Worm (Caenorhabditis elegans) whole organism, late embryonic: ENCODE measurements around the gene nhr-3.

ENCODE experiments used
- C08G9.2 ChIP-seq: sonication (generic microtip); optimal IDR thresholded peaks from 2 replicates; lab custom pipeline; 2016; ENCODE audit warnings: mild to moderate bottlenecking, missing genetic modification characterization, moderate library complexity, missing compliant biosample characterization
- C38D4.7 ChIP-seq: fragments of 200-800 bp; sonication (Bioruptor generic); optimal IDR thresholded peaks from 2 replicates; lab custom pipeline; 2018; ENCODE audit warnings: mild to moderate bottlenecking, missing genetic modification characterization, moderate library complexity, missing compliant biosample characterization
- F13H6.1 ChIP-seq: sonication (generic microtip); optimal IDR thresholded peaks from 2 replicates; lab custom pipeline; 2016; ENCODE audit warnings: missing genetic modification characterization, missing compliant biosample characterization
- T23F11.4 ChIP-seq: fragments of 200-800 bp; sonication (Bioruptor generic); optimal IDR thresholded peaks from 2 replicates; lab custom pipeline; 2018; ENCODE audit warnings: mild to moderate bottlenecking, missing genetic modification characterization, missing compliant biosample characterization
- ahr-1 ChIP-seq: sonication (generic microtip); optimal IDR thresholded peaks from 2 replicates; lab custom pipeline; 2016; ENCODE audit warnings: missing genetic modification characterization, missing compliant biosample characterization
- ceh-18 ChIP-seq: sonication (generic microtip); optimal IDR thresholded peaks from 2 replicates; lab custom pipeline; 2016; ENCODE audit warnings: missing genetic modification characterization, missing compliant biosample characterization
- ceh-22 ChIP-seq: sonication (generic microtip); optimal IDR thresholded peaks from 2 replicates; lab custom pipeline; 2017; ENCODE audit warnings: missing biosample characterization, missing genetic modification characterization
- ceh-24 ChIP-seq: sonication (generic microtip); optimal IDR thresholded peaks from 2 replicates; lab custom pipeline; 2016; ENCODE audit warnings: mild to moderate bottlenecking, missing genetic modification characterization, missing compliant biosample characterization
- ceh-30 ChIP-seq: fragments of 150-350 bp; optimal IDR thresholded peaks from 2 replicates; lab custom pipeline; 2014; ENCODE audit warnings: missing biosample characterization, missing genetic modification characterization
- ceh-31 ChIP-seq: sonication (generic microtip); optimal IDR thresholded peaks from 2 replicates; lab custom pipeline; 2016; ENCODE audit warnings: missing genetic modification characterization, missing compliant biosample characterization
- ceh-34 ChIP-seq: sonication (generic microtip); optimal IDR thresholded peaks from 2 replicates; lab custom pipeline; 2016; ENCODE audit warnings: mild to moderate bottlenecking, missing genetic modification characterization, missing compliant biosample characterization
- ceh-48 ChIP-seq: sonication (generic microtip); optimal IDR thresholded peaks from 2 replicates; lab custom pipeline; 2016; ENCODE audit warnings: missing genetic modification characterization, inconsistent platforms, missing compliant biosample characterization
- ceh-6 ChIP-seq: fragments of 200-800 bp; sonication (Bioruptor generic); optimal IDR thresholded peaks from 2 replicates; lab custom pipeline; 2018; ENCODE audit warnings: mild to moderate bottlenecking, missing genetic modification characterization, missing compliant biosample characterization
- che-1 ChIP-seq: sonication (generic microtip); optimal IDR thresholded peaks from 2 replicates; lab custom pipeline; 2016; ENCODE audit warnings: mild to moderate bottlenecking, missing genetic modification characterization, missing compliant biosample characterization
- dmd-4 ChIP-seq: sonication (generic microtip); optimal IDR thresholded peaks from 2 replicates; lab custom pipeline; 2016; ENCODE audit warnings: borderline replicate concordance, missing genetic modification characterization, missing compliant biosample characterization
- dve-1 ChIP-seq: sonication (generic microtip); optimal IDR thresholded peaks from 2 replicates; lab custom pipeline; 2017; ENCODE audit warnings: antibody characterized with exemption, mild to moderate bottlenecking, missing genetic modification characterization, missing compliant biosample characterization
- ets-4 ChIP-seq: sonication (generic microtip); optimal IDR thresholded peaks from 2 replicates; lab custom pipeline; 2016; ENCODE audit warnings: missing genetic modification characterization, missing compliant biosample characterization
- fax-1 ChIP-seq: sonication (generic microtip); optimal IDR thresholded peaks from 2 replicates; lab custom pipeline; 2016; ENCODE audit warnings: missing genotype, missing genetic modification characterization, missing compliant biosample characterization
- hlh-13 ChIP-seq: fragments of 200-800 bp; sonication (Bioruptor generic); optimal IDR thresholded peaks from 2 replicates; lab custom pipeline; 2018; ENCODE audit warnings: mild to moderate bottlenecking, missing genetic modification characterization, missing compliant biosample characterization
- hlh-6 ChIP-seq: sonication (generic microtip); optimal IDR thresholded peaks from 2 replicates; lab custom pipeline; 2016; ENCODE audit warnings: missing genotype, missing genetic modification characterization, missing compliant biosample characterization
- hlh-8 ChIP-seq: sonication (generic microtip); optimal IDR thresholded peaks from 2 replicates; lab custom pipeline; 2016; ENCODE audit warnings: missing genotype, missing genetic modification characterization, missing compliant biosample characterization
- lim-6 ChIP-seq: sonication (generic microtip); optimal IDR thresholded peaks from 2 replicates; lab custom pipeline; 2016; ENCODE audit warnings: missing genetic modification characterization, missing compliant biosample characterization
- lin-11 ChIP-seq: fragments of 200-800 bp; sonication (Bioruptor generic); optimal IDR thresholded peaks from 2 replicates; lab custom pipeline; 2018; ENCODE audit warnings: mild to moderate bottlenecking, missing genetic modification characterization, missing compliant biosample characterization
- nfya-1 ChIP-seq: sonication (generic microtip); optimal IDR thresholded peaks from 2 replicates; lab custom pipeline; 2017; ENCODE audit warnings: missing genetic modification characterization, mild to moderate bottlenecking, missing compliant biosample characterization, antibody characterized with exemption, moderate library complexity
- odd-2 ChIP-seq: sonication (generic microtip); optimal IDR thresholded peaks from 2 replicates; lab custom pipeline; 2017; ENCODE audit warnings: antibody characterized with exemption, mild to moderate bottlenecking, missing genetic modification characterization, missing compliant biosample characterization
- pag-3 ChIP-seq: sonication (generic microtip); optimal IDR thresholded peaks from 2 replicates; lab custom pipeline; 2016; ENCODE audit warnings: missing compliant biosample characterization, missing genetic modification characterization, borderline replicate concordance
- pat-9 ChIP-seq: fragments of 200-800 bp; sonication (Bioruptor generic); optimal IDR thresholded peaks from 2 replicates; lab custom pipeline; 2018; ENCODE audit warnings: mild to moderate bottlenecking, missing genetic modification characterization, moderate library complexity, missing compliant biosample characterization
- rnt-1 ChIP-seq: sonication (generic microtip); optimal IDR thresholded peaks from 2 replicates; lab custom pipeline; 2016; ENCODE audit warnings: missing genetic modification characterization, missing compliant biosample characterization
- sdc-2 ChIP-seq: sonication (generic microtip); optimal IDR thresholded peaks from 2 replicates; lab custom pipeline; 2016; ENCODE audit warnings: missing genotype, missing genetic modification characterization, missing compliant biosample characterization
- sox-4 ChIP-seq: sonication (generic microtip); optimal IDR thresholded peaks from 2 replicates; lab custom pipeline; 2017; ENCODE audit warnings: mild to moderate bottlenecking, missing genetic modification characterization, inconsistent platforms, missing compliant biosample characterization
- syd-9 ChIP-seq: sonication (generic microtip); optimal IDR thresholded peaks from 2 replicates; lab custom pipeline; 2016; ENCODE audit warnings: mild to moderate bottlenecking, missing genetic modification characterization, moderate library complexity, missing compliant biosample characterization
- tbx-2 ChIP-seq: sonication (generic microtip); optimal IDR thresholded peaks from 2 replicates; lab custom pipeline; 2016; ENCODE audit warnings: missing genetic modification characterization, missing compliant biosample characterization
- tbx-7 ChIP-seq: sonication (generic microtip); optimal IDR thresholded peaks from 2 replicates; lab custom pipeline; 2016; ENCODE audit warnings: missing genotype, missing genetic modification characterization, missing compliant biosample characterization
- unc-42 ChIP-seq: sonication (generic microtip); optimal IDR thresholded peaks from 2 replicates; lab custom pipeline; 2016; ENCODE audit warnings: missing genotype, missing genetic modification characterization, missing compliant biosample characterization
- unc-55 ChIP-seq: sonication (generic microtip); optimal IDR thresholded peaks from 2 replicates; lab custom pipeline; 2017; ENCODE audit warnings: missing biosample characterization, missing genetic modification reagents, missing genetic modification characterization
- ztf-16 ChIP-seq: sonication (generic microtip); optimal IDR thresholded peaks from 2 replicates; lab custom pipeline; 2017; ENCODE audit warnings: missing genetic modification characterization, missing compliant biosample characterization

Gene nhr-3

DNA sequence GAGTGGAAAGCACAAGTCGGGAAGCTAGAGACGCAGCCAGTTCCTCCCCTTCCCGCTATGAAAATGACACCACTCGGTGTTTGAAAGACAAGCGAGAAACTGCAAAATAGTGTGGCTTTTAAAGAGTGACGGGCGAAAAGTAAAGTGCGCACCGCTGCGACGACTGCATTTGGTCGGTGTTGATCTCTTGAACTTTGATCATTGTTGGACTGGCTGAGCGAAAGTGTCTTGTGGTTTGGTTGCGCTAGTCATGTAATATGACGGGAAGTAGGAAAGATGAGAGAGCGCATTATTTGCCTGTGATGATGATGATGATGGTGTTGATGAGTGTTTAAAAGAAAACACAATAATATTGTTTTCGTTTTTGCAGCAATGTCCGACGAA, 2.0 kb downstream of the nhr-3 start (continued):
- TF ChIP-seq che-1 (no peak), unc-42 (tag; lab: Kevin White, UChicago) (peak; percentile 49)

DNA sequence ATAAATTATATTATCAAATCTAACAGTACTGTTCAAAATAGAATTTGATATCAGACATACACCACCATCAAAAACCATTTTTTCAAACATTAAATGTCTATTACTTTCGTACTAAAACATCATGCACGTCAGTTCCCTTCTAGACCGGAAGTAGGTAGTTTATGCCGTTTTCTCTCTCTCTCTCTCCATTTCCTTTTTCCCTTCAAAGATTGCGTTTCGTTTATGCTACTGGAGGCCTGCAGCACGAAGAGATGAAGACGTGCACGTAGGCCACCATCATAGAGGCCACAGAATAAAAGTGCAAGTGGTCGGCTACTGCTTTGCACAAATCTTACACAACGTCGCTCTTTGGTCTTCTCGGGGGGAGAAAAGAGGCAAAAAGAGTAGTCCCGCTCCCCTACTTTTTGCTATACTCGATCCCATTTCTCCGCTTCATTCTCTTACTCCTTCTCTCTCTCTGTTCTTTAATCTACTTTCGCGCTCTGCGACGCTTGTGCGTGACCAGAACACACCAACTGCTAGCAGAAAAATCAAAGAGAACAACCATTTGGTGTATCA, 3.2 kb downstream of the nhr-3 start:
- TF ChIP-seq ahr-1 (tag; lab: Kevin White, UChicago) (no peak), nfya-1 (peak; percentile 49), ceh-31 (tag; lab: Kevin White, UChicago) (peak; percentile 11), hlh-8 (tag; lab: Kevin White, UChicago) (no peak), odd-2 (no peak), pat-9 (tag; lab: Kevin White, UChicago) (no peak), unc-42 (tag; lab: Kevin White, UChicago) (peak; percentile 81), ceh-24 (tag; lab: Kevin White, UChicago) (no peak), ceh-18 (tag; lab: Kevin White, UChicago) (peak; percentile 72), ztf-16 (tag; lab: Kevin White, UChicago) (no peak), lim-6 (tag; lab: Kevin White, UChicago) (no peak), dve-1 (tag; lab: Kevin White, UChicago) (no peak), C08G9.2 (no peak), unc-55 (GFP tag; lab: Kevin White, UChicago) (peak; percentile 1), dmd-4 (tag; lab: Kevin White, UChicago) (no peak), hlh-6 (tag; lab: Kevin White, UChicago) (peak; percentile 4), T23F11.4 (GFP tag; lab: Kevin White, UChicago) (no peak), C38D4.7 (GFP tag; lab: Kevin White, UChicago) (no peak), ceh-6 (no peak), rnt-1 (peak; percentile 2), ceh-22 (no peak), F13H6.1 (no peak), ceh-34 (peak; percentile 25), hlh-13 (GFP tag; lab: Kevin White, UChicago) (no peak), tbx-2 (tag; lab: Kevin White, UChicago) (peak; percentile 67)

- TF ChIP-seq ztf-16 (tag; lab: Kevin White, UChicago) (no peak), sdc-2 (tag; lab: Kevin White, UChicago) (no peak), ceh-48 (tag; lab: Kevin White, UChicago) (no peak), ceh-24 (tag; lab: Kevin White, UChicago) (no peak), pag-3 (tag; lab: Kevin White, UChicago) (no peak), C38D4.7 (GFP tag; lab: Kevin White, UChicago) (no peak), hlh-8 (tag; lab: Kevin White, UChicago) (no peak)
These were observed 4.2 kb downstream of the nhr-3 start for ce11 chrX:14562286-14563086.

- TF ChIP-seq ceh-31 (tag; lab: Kevin White, UChicago) (no peak), rnt-1 (no peak), syd-9 (tag; lab: Kevin White, UChicago) (no peak), lin-11 (tag; lab: Kevin White, UChicago) (no peak), ceh-30 (tag; lab: Kevin White, UChicago) (no peak), tbx-7 (tag; lab: Kevin White, UChicago) (no peak), sox-4 (tag; lab: Kevin White, UChicago) (no peak), dmd-4 (tag; lab: Kevin White, UChicago) (no peak), hlh-13 (GFP tag; lab: Kevin White, UChicago) (no peak), fax-1 (tag; lab: Kevin White, UChicago) (no peak), ets-4 (no peak), ceh-18 (tag; lab: Kevin White, UChicago) (no peak), hlh-8 (tag; lab: Kevin White, UChicago) (no peak)
These were observed 5.5 kb downstream of the nhr-3 start for ce11 chrX:14563818-14564217.
